Worm (Caenorhabditis elegans): ENCODE results near the gene C05D9.9.

C05D9.9 gene

ce11 chrX:1081927-1082326, 42.1 kb downstream of the C05D9.9 start (continued):
- TF ChIP-seq lsy-2 (tag; optimal IDR thresholded peaks at IDR 0.05) (peak in 1 of 2 experiments; percentile 10), mdl-1 (tag; optimal IDR thresholded peaks at IDR 0.05) (peak in 1 of 2 experiments; percentile 2), ztf-11 (tag; optimal IDR thresholded peaks at IDR 0.05) (no peak), hlh-4 (tag; optimal IDR thresholded peaks at IDR 0.05) (no peak), ces-1 (GFP tag; optimal IDR thresholded peaks at IDR 0.05) (no peak), lin-35 (GFP tag; optimal IDR thresholded peaks at IDR 0.05) (no peak), ets-5 (GFP tag; IDR thresholded peaks at IDR 0.05) (no peak), pax-3 (tag; optimal IDR thresholded peaks at IDR 0.05) (no peak), nhr-90 (tag; optimal IDR thresholded peaks at IDR 0.05; ENCODE audit: poor library complexity) (no peak), nhr-19 (GFP tag; conservative IDR thresholded peaks at IDR 0.05) (peak; percentile 17; the same call in 1 of the 2 replicates), nhr-76 (tag; optimal IDR thresholded peaks at IDR 0.05) (no peak), xbp-1 (tag; optimal IDR thresholded peaks at IDR 0.05) (no peak)

ce11 chrX:1080549-1080948, 43.5 kb downstream of the C05D9.9 start, which contains the start of gene pfn-3:
pfn-3 (minus strand) TSS chrX:1080649.
- no peak for TF ChIP-seq zip-4 (GFP tag; optimal IDR thresholded peaks at IDR 0.05)
- peak; percentile 35 for TF ChIP-seq pag-3 (tag; optimal IDR thresholded peaks at IDR 0.05; ENCODE audit: borderline replicate concordance, insufficient read depth)
- TF ChIP-seq lsy-2 (tag; optimal IDR thresholded peaks at IDR 0.05): peak in 1 of 2 experiments; percentile 24
- no peak for TF ChIP-seq snu-23 (GFP tag; optimal IDR thresholded peaks at IDR 0.05)
- TF ChIP-seq mep-1 (tag; optimal IDR thresholded peaks at IDR 0.05): no peak
- TF ChIP-seq fkh-10 (GFP tag; optimal IDR thresholded peaks at IDR 0.05): no peak
- peak; percentile 27 for TF ChIP-seq rnt-1 (tag; optimal IDR thresholded peaks at IDR 0.05)
- TF ChIP-seq ama-1 (optimal IDR thresholded peaks at IDR 0.05): no peak
- no peak for TF ChIP-seq ztf-11 (tag; optimal IDR thresholded peaks at IDR 0.05)
- TF ChIP-seq fkh-4 (tag; optimal IDR thresholded peaks at IDR 0.05; ENCODE audit: borderline replicate concordance): no peak
- TF ChIP-seq F16B12.6 (tag; optimal IDR thresholded peaks at IDR 0.05): no peak
- no peak for TF ChIP-seq lin-13 (GFP tag; optimal IDR thresholded peaks at IDR 0.05)
- TF ChIP-seq nhr-76 (tag; optimal IDR thresholded peaks at IDR 0.05): no peak
- TF ChIP-seq tlp-1 (tag; optimal IDR thresholded peaks at IDR 0.05): no peak
- TF ChIP-seq skn-1 (tag; optimal IDR thresholded peaks at IDR 0.05): peak; percentile 74
- TF ChIP-seq sup-37 (GFP tag; optimal IDR thresholded peaks at IDR 0.05): no peak
- peak; percentile 34 for TF ChIP-seq lin-14 (GFP tag; optimal IDR thresholded peaks at IDR 0.05)
- TF ChIP-seq dsc-1 (tag; optimal IDR thresholded peaks at IDR 0.05): peak; percentile 1
- peak; percentile 45 for TF ChIP-seq nhr-71 (tag; optimal IDR thresholded peaks at IDR 0.05)
